Fruit fly (Drosophila melanogaster) whole organism, wandering third instar larva: ENCODE results near the gene haf.

ENCODE experiments used
- Abd-B ChIP-seq: fragments of >200 bp; optimal IDR thresholded peaks from 2 replicates; lab custom pipeline; 2017; ENCODE audit warnings: missing biosample characterization, missing genetic modification characterization
- Myc ChIP-seq: fragments of >200 bp; optimal IDR thresholded peaks from 2 replicates; lab custom pipeline; 2017
- br ChIP-seq: fragments of 200-800 bp; sonication (Bioruptor generic); optimal IDR thresholded peaks from 2 replicates; lab custom pipeline; 2016; ENCODE audit warnings: missing biosample characterization, missing genetic modification characterization
- fru ChIP-seq: fragments of 200-800 bp; sonication (Bioruptor generic); optimal IDR thresholded peaks from 3 replicates; lab custom pipeline; 2016; ENCODE audit warnings: missing biosample characterization, mild to moderate bottlenecking, missing genetic modification characterization

DNA sequence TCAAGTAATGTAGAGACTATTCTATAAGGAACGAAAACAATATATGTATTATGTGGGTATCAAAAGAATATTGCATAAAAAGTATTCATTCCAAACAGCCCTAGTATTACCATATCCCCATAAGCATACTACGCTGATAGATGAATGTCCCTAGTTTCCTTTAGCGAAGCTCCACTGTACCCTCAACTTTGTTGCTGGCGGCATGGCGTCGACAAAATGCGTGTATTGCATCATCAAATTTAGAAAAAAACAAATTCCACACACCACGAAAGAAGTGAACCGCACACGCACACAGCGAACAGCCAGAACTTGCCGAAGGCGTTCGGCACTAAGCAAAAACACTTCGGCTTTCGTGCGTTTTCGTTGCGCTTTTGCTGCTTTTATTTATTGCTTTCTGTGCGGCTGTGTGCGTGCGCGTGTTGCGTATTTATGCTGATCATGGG, 77.8 kb downstream of the haf start:
- TF ChIP-seq br (no peak), Abd-B (GFP tag; lab: Kevin White, UChicago) (no peak), fru (peak; percentile 6), Myc (lab: Kevin White, UChicago) (no peak)
